Worm (Caenorhabditis elegans): ENCODE measurements around the gene T13H5.8.

DNA sequence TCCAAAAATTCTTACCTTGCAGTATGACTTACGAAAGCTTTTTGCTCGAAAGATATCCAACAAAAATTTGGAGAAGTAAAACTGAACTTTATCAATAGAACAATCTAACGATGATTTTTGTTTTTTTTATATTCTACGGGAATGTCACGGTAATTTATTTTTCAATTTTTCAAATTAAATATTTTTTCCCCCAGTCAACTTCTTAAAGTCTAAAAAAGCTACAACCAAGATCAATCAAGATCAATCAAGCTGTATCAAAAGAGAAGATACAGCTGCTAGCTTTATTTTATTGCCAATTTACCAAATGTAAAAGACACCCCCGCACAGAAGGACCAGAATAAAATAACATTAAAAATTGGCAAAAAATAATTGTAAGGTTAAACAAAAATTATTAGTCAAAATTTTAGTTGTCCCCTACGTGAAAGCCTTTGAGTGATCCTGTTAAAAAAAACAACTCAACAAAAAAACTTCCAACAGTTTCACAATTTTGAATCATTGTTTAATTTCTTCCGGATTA, 42.9 kb upstream of the T13H5.8 start, which contains the start of the genes M05D6.1 and M05D6.3:
- TF ChIP-seq cog-1 (tag; optimal IDR thresholded peaks at IDR 0.05): no peak
- TF ChIP-seq flt-1 (GFP tag; IDR thresholded peaks at IDR 0.05): no peak
- TF ChIP-seq ref-1 (GFP tag; conservative IDR thresholded peaks at IDR 0.05): no peak
- no peak for TF ChIP-seq klf-2 (GFP tag; conservative IDR thresholded peaks at IDR 0.05)
- no peak for TF ChIP-seq ztf-29 (GFP tag; IDR thresholded peaks at IDR 0.05)
- TF ChIP-seq tab-1 (GFP tag; IDR thresholded peaks at IDR 0.05): no peak
- TF ChIP-seq T22C8.4 (GFP tag; IDR thresholded peaks at IDR 0.05): no peak
- no peak for TF ChIP-seq ztf-23 (GFP tag; IDR thresholded peaks at IDR 0.05)
- no peak for TF ChIP-seq med-1 (GFP tag; optimal IDR thresholded peaks at IDR 0.05; ENCODE audit: insufficient read depth)
